Worm (Caenorhabditis elegans): ENCODE results near the gene lmp-1.
A peak's percentile ranks its signal among the peaks of the same experiment; 100 is the strongest.

DNA sequence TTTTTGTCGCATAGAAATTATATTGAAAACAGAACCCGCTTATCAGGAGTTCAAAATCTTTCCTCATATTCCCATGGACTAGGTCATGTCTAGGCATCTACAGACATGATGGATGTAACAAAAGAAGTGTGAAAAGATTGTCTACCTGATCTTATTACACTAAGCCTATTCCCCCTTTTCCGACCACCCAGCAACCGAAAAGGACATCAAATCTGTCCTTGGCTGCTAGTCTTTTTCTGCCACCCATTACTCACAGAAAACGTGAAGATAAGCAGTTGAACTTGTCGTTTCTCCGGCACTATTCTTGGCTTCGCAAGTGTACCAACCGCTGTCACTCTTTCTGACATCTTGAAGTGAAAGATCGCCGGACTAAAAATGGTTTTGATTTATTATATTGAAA, 5.4 kb upstream of the lmp-1 start:
- TF ChIP-seq fos-1 (tag; optimal IDR thresholded peaks at IDR 0.05) (no peak), lin-13 (GFP tag; optimal IDR thresholded peaks at IDR 0.05) (no peak), nhr-10 (tag; optimal IDR thresholded peaks at IDR 0.05) (no peak), nhr-11 (tag; optimal IDR thresholded peaks at IDR 0.05) (no peak), nhr-237 (tag; optimal IDR thresholded peaks at IDR 0.05) (no peak), mab-5 (tag; optimal IDR thresholded peaks at IDR 0.05) (no peak), gmeb-1 (tag; optimal IDR thresholded peaks at IDR 0.05) (no peak), unc-39 (tag; optimal IDR thresholded peaks at IDR 0.05) (no peak), alr-1 (tag; optimal IDR thresholded peaks at IDR 0.05) (no peak), snpc-4 (tag; optimal IDR thresholded peaks at IDR 0.05) (no peak), ZK546.5 (tag; optimal IDR thresholded peaks at IDR 0.05) (no peak), mdl-1 (tag; optimal IDR thresholded peaks at IDR 0.05) (no peak), blmp-1 (tag; optimal IDR thresholded peaks at IDR 0.05; ENCODE audit: insufficient read depth) (peak; percentile 1), Y55F3AM.14 (GFP tag; optimal IDR thresholded peaks at IDR 0.05) (no peak)
